Fruit fly (Drosophila melanogaster) whole organism, prepupa: ENCODE measurements around the gene CG14646.
A peak's percentile ranks its signal among the peaks of the same experiment; 100 is the strongest.

Experiments
- CG10631 ChIP-seq: fragments of 200-800 bp; sonication (Bioruptor generic); optimal IDR thresholded peaks from 2 replicates; lab custom pipeline; 2016; ENCODE audit warnings: missing biosample characterization, missing genetic modification characterization
- CG10669 ChIP-seq: fragments of 200-800 bp; sonication (Bioruptor generic); optimal IDR thresholded peaks from 3 replicates; lab custom pipeline; 2018; ENCODE audit warnings: missing biosample characterization, mild to moderate bottlenecking, missing genetic modification characterization, moderate library complexity
- CG16779 ChIP-seq: fragments of 200-800 bp; sonication (Bioruptor generic); optimal IDR thresholded peaks from 3 replicates; lab custom pipeline; 2017; ENCODE audit warnings: missing biosample characterization, mild to moderate bottlenecking, missing genetic modification characterization
- CG3032 ChIP-seq: fragments of 200-800 bp; optimal IDR thresholded peaks from 2 replicates; lab custom pipeline; 2019; ENCODE audit warnings: missing biosample characterization, mild to moderate bottlenecking, missing genetic modification characterization, moderate library complexity
- CG6163 ChIP-seq: fragments of 200-800 bp; sonication (Bioruptor generic); IDR thresholded peaks from 3 replicates; pipeline ENCODE4 v1.3.6; 2022; ENCODE audit warnings: missing biosample characterization, missing genetic modification characterization
- CG6276 ChIP-seq: fragments of 200-800 bp; sonication (Bioruptor generic); optimal IDR thresholded peaks from 2 replicates; lab custom pipeline; 2017; ENCODE audit warnings: missing biosample characterization, mild to moderate bottlenecking, missing genetic modification characterization
- Ets21C ChIP-seq: fragments of 200-800 bp; sonication (Bioruptor generic); optimal IDR thresholded peaks from 3 replicates; lab custom pipeline; 2016; ENCODE audit warnings: missing biosample characterization, missing genetic modification characterization
- Gug ChIP-seq: fragments of 200-800 bp; sonication (Bioruptor generic); IDR thresholded peaks from 2 replicates; pipeline ENCODE4 v1.3.6; 2022; ENCODE audit warnings: missing biosample characterization, missing genetic modification characterization
- Sox14 ChIP-seq: fragments of 200-800 bp; sonication (Bioruptor generic); optimal IDR thresholded peaks from 3 replicates; lab custom pipeline; 2016; ENCODE audit warnings: missing biosample characterization, missing genetic modification characterization
- topi ChIP-seq: fragments of 200-800 bp; sonication (Bioruptor generic); optimal IDR thresholded peaks from 3 replicates; lab custom pipeline; 2016; ENCODE audit warnings: missing biosample characterization, missing genetic modification characterization
- vri ChIP-seq: fragments of 200-800 bp; sonication (Bioruptor generic); optimal IDR thresholded peaks from 3 replicates; lab custom pipeline; 2016; ENCODE audit warnings: missing biosample characterization, mild to moderate bottlenecking, missing genetic modification characterization

- TF ChIP-seq CG10669 (GFP tag; lab: Kevin White, UChicago) = no peak
- TF ChIP-seq CG16779 (tag; lab: Kevin White, UChicago) = peak; percentile 13
- TF ChIP-seq Gug (GFP tag; lab: Robert Waterston, UW) = no peak
- no peak for TF ChIP-seq CG6276 (GFP tag; lab: Kevin White, UChicago)
- TF ChIP-seq vri (GFP tag; lab: Kevin White, UChicago) = no peak
- no peak for TF ChIP-seq CG3032
- no peak for TF ChIP-seq CG10631 (GFP tag; lab: Kevin White, UChicago)
- TF ChIP-seq topi (GFP tag; lab: Kevin White, UChicago) = no peak
- no peak for TF ChIP-seq Sox14 (GFP tag; lab: Kevin White, UChicago)
- no peak for TF ChIP-seq CG6163
- no peak for TF ChIP-seq Ets21C (GFP tag; lab: Kevin White, UChicago)
These were observed 30.5 kb upstream of the CG14646 start, which contains the start of gene CG1090 for dm6 chr3R:4359625-4360024.
